Worm (Caenorhabditis elegans): Measurements from ENCODE around the gene clec-61.

ce11 chrII:10502491-10503063 is 12.2 kb upstream of the clec-61 start, which contains the start of gene myrf-1:
- TF ChIP-seq elt-2 (tag; optimal IDR thresholded peaks at IDR 0.05) (peak; percentile 80), ZK546.5 (tag; optimal IDR thresholded peaks at IDR 0.05) (no peak), pha-4 (tag; optimal IDR thresholded peaks at IDR 0.05) (peak; percentile 92), nhr-76 (tag; optimal IDR thresholded peaks at IDR 0.05) (no peak), nhr-237 (tag; optimal IDR thresholded peaks at IDR 0.05) (no peak), elt-3 (tag; optimal IDR thresholded peaks at IDR 0.05) (peak in 2 of 3 experiments; percentile 18 to 35)
